Fruit fly (Drosophila melanogaster) whole organism, embryonic: ENCODE measurements around the gene Cdc37.

Experiments
- Asciz ChIP-seq: fragments of 200-800 bp; sonication (Bioruptor generic); optimal IDR thresholded peaks from 2 replicates; lab custom pipeline; 2017; ENCODE audit warnings: missing biosample characterization, mild to moderate bottlenecking, missing genetic modification characterization, missing genetic modification reagents
- Chrac-16 ChIP-seq: fragments of 200-800 bp; sonication (Bioruptor generic); optimal IDR thresholded peaks from 3 replicates; lab custom pipeline; 2016; ENCODE audit warnings: missing biosample characterization, missing genetic modification characterization
- Dll ChIP-seq: fragments of 200-800 bp; sonication (Bioruptor generic); IDR thresholded peaks from 4 replicates; pipeline ENCODE4 v1.3.6; 2022; ENCODE audit warnings: missing biosample characterization, missing genetic modification characterization; ENCODE audit not compliant: partially characterized antibody
- ash1 ChIP-seq: fragments of 200-800 bp; sonication (Bioruptor generic); optimal IDR thresholded peaks from 2 replicates; lab custom pipeline; 2018; ENCODE audit warnings: missing biosample characterization, mild to moderate bottlenecking, missing genetic modification characterization
- lola ChIP-seq, 3 experiments: fragments of >200 bp in 2 of 3; fragments of 200-800 bp in 1 of 3; sonication (Bioruptor generic) in 1 of 3; optimal IDR thresholded peaks; 2 replicates each; lab custom pipeline; 2017 to 2019; ENCODE audit warnings: missing biosample characterization in 3 of 3, missing genetic modification characterization in 3 of 3, mild to moderate bottlenecking in 1 of 3, moderate library complexity in 1 of 3
- mam ChIP-seq: fragments of 200-800 bp; sonication (Bioruptor generic); optimal IDR thresholded peaks from 3 replicates; lab custom pipeline; 2016; ENCODE audit warnings: missing biosample characterization, missing genetic modification characterization
- nau ChIP-seq: fragments of 200-800 bp; sonication (Bioruptor generic); optimal IDR thresholded peaks from 3 replicates; lab custom pipeline; 2017; ENCODE audit warnings: missing biosample characterization, mild to moderate bottlenecking, missing genetic modification characterization, missing genetic modification reagents
- rib ChIP-seq: fragments of 200-800 bp; sonication (Bioruptor generic); IDR thresholded peaks from 2 replicates; pipeline ENCODE4 v1.3.6; 2022; ENCODE audit warnings: missing biosample characterization, missing genetic modification characterization

DNA sequence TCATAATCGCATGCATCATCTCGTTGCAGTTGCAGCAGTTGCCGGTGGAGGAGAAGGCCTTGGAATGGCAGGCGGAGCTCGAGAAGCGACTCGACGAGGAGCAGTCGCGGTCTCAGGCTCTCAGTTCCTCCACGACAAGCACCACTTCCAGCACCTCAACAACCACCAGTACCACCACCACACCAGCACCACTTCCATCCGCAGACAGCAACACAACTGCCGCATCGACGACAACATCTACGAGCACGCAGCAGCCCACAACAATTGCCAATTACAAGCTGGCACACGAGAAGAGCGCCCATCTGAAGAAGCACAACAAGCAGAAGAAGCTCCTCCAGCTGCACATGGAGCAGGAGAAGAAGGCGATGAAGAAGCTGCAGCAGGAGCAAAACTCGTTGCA lies 27.2 kb downstream of the Cdc37 start:
- no peak for TF ChIP-seq Chrac-16 (GFP tag; lab: Kevin White, UChicago)
- no peak for TF ChIP-seq rib (GFP tag; lab: Robert Waterston, UW)
- TF ChIP-seq lola (GFP tag; optimal IDR thresholded peaks at IDR 0.05; lab: Kevin White, UChicago), result no peak
- no peak for TF ChIP-seq nau
- no peak for TF ChIP-seq mam (GFP tag; lab: Kevin White, UChicago)
- TF ChIP-seq Dll (GFP tag; lab: Robert Waterston, UW), result no peak
- no peak for TF ChIP-seq Asciz (GFP tag; lab: Kevin White, UChicago)
- no peak for TF ChIP-seq ash1 (GFP tag; lab: Kevin White, UChicago)
